Fruit fly (Drosophila melanogaster): Measurements from ENCODE around the gene Xrp1.
A peak's percentile ranks its signal among the peaks of the same experiment; 100 is the strongest.

dm6 chr3R:18918872-18919339 is 4.1 kb downstream of the Xrp1 start:
- TF ChIP-seq fd85E (GFP tag; optimal IDR thresholded peaks at IDR 0.05) (no peak), CG6276 (GFP tag; optimal IDR thresholded peaks at IDR 0.05) (no peak), ss (GFP tag; optimal IDR thresholded peaks at IDR 0.05) (peak in 1 of 2 experiments; percentile 9), CG32006 (GFP tag; optimal IDR thresholded peaks at IDR 0.05) (no peak), CG3032 (tag; optimal IDR thresholded peaks at IDR 0.05) (no peak), dac (GFP tag; optimal IDR thresholded peaks at IDR 0.05) (peak; percentile 4), CG6792 (GFP tag; optimal IDR thresholded peaks at IDR 0.05) (no peak), OdsH (GFP tag; optimal IDR thresholded peaks at IDR 0.05) (no peak), net (GFP tag; optimal IDR thresholded peaks at IDR 0.05) (peak; percentile 4), eg (GFP tag; IDR thresholded peaks at IDR 0.05) (peak; percentile 40; the same call in 1 of the 3 replicates), Sox15 (GFP tag; optimal IDR thresholded peaks at IDR 0.05) (no peak), vri (GFP tag; optimal IDR thresholded peaks at IDR 0.05) (peak; percentile 83), CG4318 (GFP tag; optimal IDR thresholded peaks at IDR 0.05) (no peak)

Data from whole organism, prepupa.